Worm (Caenorhabditis elegans) whole organism, mixed stage, embryonic: ENCODE data around the gene srh-290.

Source experiments
- M03D4.4 ChIP-seq: sonication (generic microtip); optimal IDR thresholded peaks from 2 replicates; lab custom pipeline; 2017; ENCODE audit warnings: mild to moderate bottlenecking, missing genetic modification characterization, missing compliant biosample characterization
- blmp-1 ChIP-seq: fragments of 150-350 bp; optimal IDR thresholded peaks from 2 replicates; lab custom pipeline; 2014; ENCODE audit warnings: missing biosample characterization, missing genetic modification characterization
- ceh-39 ChIP-seq: fragments of 150-350 bp; optimal IDR thresholded peaks from 2 replicates; lab custom pipeline; 2014; ENCODE audit warnings: missing biosample characterization, missing genetic modification characterization
- ceh-43 ChIP-seq: fragments of 200-800 bp; sonication (Bioruptor generic); optimal IDR thresholded peaks from 2 replicates; lab custom pipeline; 2018; ENCODE audit warnings: mild to moderate bottlenecking, missing genetic modification characterization, moderate library complexity, missing compliant biosample characterization
- ceh-83 ChIP-seq: fragments of 200-800 bp; sonication (Bioruptor generic); optimal IDR thresholded peaks from 2 replicates; lab custom pipeline; 2018; ENCODE audit warnings: mild to moderate bottlenecking, missing genetic modification characterization, missing compliant biosample characterization
- ces-1 ChIP-seq: fragments of 150-350 bp; optimal IDR thresholded peaks from 2 replicates; lab custom pipeline; 2014; ENCODE audit warnings: missing biosample characterization, missing genetic modification reagents, missing genetic modification characterization
- cnd-1 ChIP-seq: fragments of 200-800 bp; sonication (Bioruptor generic); optimal IDR thresholded peaks from 2 replicates; lab custom pipeline; 2018; ENCODE audit warnings: mild to moderate bottlenecking, missing genetic modification characterization, missing compliant biosample characterization
- drap-1 ChIP-seq: fragments of 200-800 bp; sonication (Bioruptor generic); optimal IDR thresholded peaks from 3 replicates; lab custom pipeline; 2018; ENCODE audit warnings: mild to moderate bottlenecking, missing genetic modification characterization, missing compliant biosample characterization
- elt-1 ChIP-seq: sonication (generic microtip); optimal IDR thresholded peaks from 2 replicates; lab custom pipeline; 2017; ENCODE audit warnings: missing genetic modification characterization, mild to moderate bottlenecking, missing compliant biosample characterization, antibody characterized with exemption, moderate library complexity, borderline replicate concordance; ENCODE audit not compliant: insufficient read depth
- elt-3 ChIP-seq: fragments of 150-350 bp; optimal IDR thresholded peaks from 2 replicates; lab custom pipeline; 2014; ENCODE audit warnings: missing biosample characterization, missing genetic modification characterization
- flh-1 ChIP-seq: fragments of 200-800 bp; sonication (Bioruptor generic); optimal IDR thresholded peaks from 2 replicates; lab custom pipeline; 2018; ENCODE audit warnings: mild to moderate bottlenecking, missing genetic modification characterization, moderate library complexity, missing compliant biosample characterization
- ham-2 ChIP-seq: fragments of 200-800 bp; sonication (Bioruptor generic); optimal IDR thresholded peaks from 2 replicates; lab custom pipeline; 2018; ENCODE audit warnings: mild to moderate bottlenecking, missing genetic modification characterization, missing compliant biosample characterization
- hlh-1 ChIP-seq: fragments of 150-350 bp; optimal IDR thresholded peaks from 2 replicates; lab custom pipeline; 2014; ENCODE audit warnings: missing biosample characterization, missing genetic modification reagents, missing genetic modification characterization
- lin-32 ChIP-seq: fragments of 200-800 bp; sonication (Bioruptor generic); optimal IDR thresholded peaks from 2 replicates; lab custom pipeline; 2018; ENCODE audit warnings: mild to moderate bottlenecking, missing genetic modification characterization, missing compliant biosample characterization
- lsy-2 ChIP-seq: fragments of 150-350 bp; optimal IDR thresholded peaks from 2 replicates; lab custom pipeline; 2014; ENCODE audit warnings: missing biosample characterization, missing genetic modification characterization
- mab-5 ChIP-seq: fragments of 150-350 bp; optimal IDR thresholded peaks from 2 replicates; lab custom pipeline; 2014; ENCODE audit warnings: missing biosample characterization, missing genetic modification characterization
- mep-1 ChIP-seq: fragments of 150-350 bp; optimal IDR thresholded peaks from 2 replicates; lab custom pipeline; 2017; ENCODE audit warnings: missing biosample characterization, missing genetic modification reagents, missing genetic modification characterization, inconsistent platforms
- mls-2 ChIP-seq: sonication (generic microtip); optimal IDR thresholded peaks from 2 replicates; lab custom pipeline; 2016; ENCODE audit warnings: mild to moderate bottlenecking, missing genetic modification characterization, moderate library complexity, missing compliant biosample characterization
- nhr-237 ChIP-seq: fragments of 150-350 bp; optimal IDR thresholded peaks from 2 replicates; lab custom pipeline; 2014; ENCODE audit warnings: missing biosample characterization, missing genetic modification characterization
- nhr-28 ChIP-seq: fragments of 150-350 bp; optimal IDR thresholded peaks from 2 replicates; lab custom pipeline; 2014; ENCODE audit warnings: missing biosample characterization, missing genetic modification characterization
- nhr-76 ChIP-seq: sonication (generic microtip); optimal IDR thresholded peaks from 2 replicates; lab custom pipeline; 2017; ENCODE audit warnings: missing biosample characterization, missing genetic modification characterization
- pha-4 ChIP-seq: fragments of 150-350 bp; optimal IDR thresholded peaks from 2 replicates; lab custom pipeline; 2018; ENCODE audit warnings: missing biosample characterization, missing genetic modification reagents, missing genetic modification characterization
- sem-2 ChIP-seq: fragments of 200-800 bp; sonication (Bioruptor generic); optimal IDR thresholded peaks from 2 replicates; lab custom pipeline; 2018; ENCODE audit warnings: mild to moderate bottlenecking, missing genetic modification characterization, missing compliant biosample characterization
- snpc-4 ChIP-seq: fragments of 150-350 bp; optimal IDR thresholded peaks from 2 replicates; lab custom pipeline; 2014; ENCODE audit warnings: missing biosample characterization, missing genetic modification characterization
- sptf-1 ChIP-seq: sonication (generic microtip); optimal IDR thresholded peaks from 2 replicates; lab custom pipeline; 2017; ENCODE audit warnings: mild to moderate bottlenecking, missing genetic modification characterization, moderate library complexity, missing compliant biosample characterization
- tbx-8 ChIP-seq: fragments of 200-800 bp; sonication (Bioruptor generic); optimal IDR thresholded peaks from 2 replicates; lab custom pipeline; 2018; ENCODE audit warnings: mild to moderate bottlenecking, missing genetic modification characterization, moderate library complexity, missing compliant biosample characterization
- unc-120 ChIP-seq: sonication (generic microtip); optimal IDR thresholded peaks from 2 replicates; lab custom pipeline; 2017; ENCODE audit warnings: missing genetic modification characterization, missing compliant biosample characterization; ENCODE audit not compliant: poor library complexity, severe bottlenecking
- unc-39 ChIP-seq: fragments of 150-350 bp; optimal IDR thresholded peaks from 2 replicates; lab custom pipeline; 2014; ENCODE audit warnings: missing biosample characterization, missing genetic modification characterization
- unc-62 ChIP-seq: fragments of 150-350 bp; optimal IDR thresholded peaks from 2 replicates; lab custom pipeline; 2014; ENCODE audit warnings: missing biosample characterization, missing genetic modification reagents, missing genetic modification characterization
- zip-8 ChIP-seq: fragments of 150-350 bp; optimal IDR thresholded peaks from 2 replicates; lab custom pipeline; 2014; ENCODE audit warnings: missing biosample characterization, missing genetic modification characterization
- ztf-11 ChIP-seq: fragments of 150-350 bp; optimal IDR thresholded peaks from 2 replicates; lab custom pipeline; 2014; ENCODE audit warnings: missing biosample characterization, missing genetic modification characterization

Gene srh-290

DNA sequence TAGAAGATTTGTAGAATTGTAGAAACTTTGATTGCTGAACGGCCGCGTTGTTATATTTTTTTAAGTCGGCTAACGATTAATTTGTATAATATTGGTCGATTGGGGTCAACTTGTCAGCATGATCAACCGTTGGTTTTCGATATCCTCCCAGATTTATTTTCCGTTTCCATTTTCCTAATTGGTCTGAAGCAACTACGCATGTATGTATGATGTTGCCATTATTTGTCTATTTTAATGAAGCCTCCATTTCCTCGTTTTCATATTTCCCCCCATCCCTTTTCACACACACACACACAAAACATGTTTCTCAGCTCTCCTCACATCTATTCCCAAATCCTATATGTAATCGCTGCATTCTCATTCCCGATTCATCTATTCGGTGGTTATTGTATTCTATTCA, 10.2 kb downstream of the srh-290 start, which contains the start of gene srh-287:
TSS of gene srh-287 (plus strand) at position 301 of the 400 bp plus-strand sequence.
- no peak for TF ChIP-seq ces-1 (GFP tag; lab: Kevin White, UChicago)
- TF ChIP-seq nhr-28 (tag; lab: Kevin White, UChicago), result no peak
- no peak for TF ChIP-seq pha-4
- TF ChIP-seq sptf-1 (tag; lab: Kevin White, UChicago), result no peak
- TF ChIP-seq mls-2, result no peak
- no peak for TF ChIP-seq tbx-8
- TF ChIP-seq unc-120, result no peak
- no peak for TF ChIP-seq M03D4.4 (tag; lab: Kevin White, UChicago)
- TF ChIP-seq ceh-83 (GFP tag; lab: Kevin White, UChicago), result no peak
- TF ChIP-seq blmp-1 (tag; lab: Kevin White, UChicago), result no peak
- no peak for TF ChIP-seq unc-62
- no peak for TF ChIP-seq ztf-11 (tag; lab: Kevin White, UChicago)
- no peak for TF ChIP-seq flh-1 (GFP tag; lab: Kevin White, UChicago)
- TF ChIP-seq mab-5 (tag; lab: Kevin White, UChicago), result no peak
- no peak for TF ChIP-seq mep-1 (tag; lab: Kevin White, UChicago)
- TF ChIP-seq ceh-39 (tag; lab: Kevin White, UChicago), result no peak
- TF ChIP-seq, all 35 proteins: peak for 0

DNA sequence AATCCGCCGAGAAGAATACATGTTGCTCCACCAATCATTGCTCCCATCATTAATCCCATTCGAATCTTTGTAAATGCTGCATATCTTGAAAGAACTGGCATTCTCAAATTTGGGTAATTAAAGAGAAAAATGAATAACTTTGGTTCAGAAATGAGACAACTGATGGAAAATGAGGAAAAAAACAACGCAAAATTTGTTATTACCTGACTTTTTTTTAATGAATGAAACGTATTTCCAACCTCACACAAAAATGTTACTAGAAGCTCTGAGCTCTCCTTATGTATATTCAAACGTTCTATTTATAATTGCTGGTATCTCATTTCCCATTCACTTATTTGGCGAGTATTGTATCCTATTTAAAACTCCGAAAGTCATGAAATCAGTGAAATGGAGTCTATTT, 12.2 kb downstream of the srh-290 start, which contains the start of the genes Y94A7B.11 and srh-292:
TSS of gene Y94A7B.11 (minus strand) at position 101 of the 400 bp plus-strand sequence.
TSS of gene srh-292 (plus strand) at position 251 of the 400 bp plus-strand sequence.
- TF ChIP-seq elt-3 (tag; lab: Kevin White, UChicago) (no peak), lin-32 (GFP tag; lab: Kevin White, UChicago) (no peak), hlh-1 (tag; lab: Kevin White, UChicago) (no peak), mls-2 (no peak), sptf-1 (tag; lab: Kevin White, UChicago) (no peak), unc-62 (no peak), drap-1 (GFP tag; lab: Kevin White, UChicago) (no peak), nhr-237 (tag; lab: Kevin White, UChicago) (no peak), ceh-39 (tag; lab: Kevin White, UChicago) (no peak), mep-1 (tag; lab: Kevin White, UChicago) (no peak), nhr-76 (no peak), sem-2 (GFP tag; lab: Kevin White, UChicago) (no peak), M03D4.4 (tag; lab: Kevin White, UChicago) (no peak), elt-1 (tag; lab: Kevin White, UChicago) (no peak), nhr-28 (tag; lab: Kevin White, UChicago) (no peak), snpc-4 (tag; lab: Kevin White, UChicago) (no peak), ztf-11 (tag; lab: Kevin White, UChicago) (no peak)

ce11 chrV:17805323-17805722, 15.0 kb downstream of the srh-290 start, which contains the start of gene srh-291:
Gene srh-291 (plus strand): TSS chrV:17805623.
- TF ChIP-seq ham-2 (GFP tag; lab: Kevin White, UChicago) (no peak), nhr-28 (tag; lab: Kevin White, UChicago) (no peak), nhr-76 (no peak), M03D4.4 (tag; lab: Kevin White, UChicago) (no peak), cnd-1 (no peak), ces-1 (GFP tag; lab: Kevin White, UChicago) (no peak), drap-1 (GFP tag; lab: Kevin White, UChicago) (no peak), pha-4 (no peak), ceh-43 (GFP tag; lab: Kevin White, UChicago) (no peak), tbx-8 (no peak), zip-8 (no peak), ztf-11 (tag; lab: Kevin White, UChicago) (no peak), mep-1 (tag; lab: Kevin White, UChicago) (no peak), unc-120 (no peak), elt-3 (tag; lab: Kevin White, UChicago) (no peak), sem-2 (GFP tag; lab: Kevin White, UChicago) (no peak), lin-32 (GFP tag; lab: Kevin White, UChicago) (no peak), elt-1 (tag; lab: Kevin White, UChicago) (no peak), unc-62 (no peak), unc-39 (tag; lab: Kevin White, UChicago) (no peak)

DNA sequence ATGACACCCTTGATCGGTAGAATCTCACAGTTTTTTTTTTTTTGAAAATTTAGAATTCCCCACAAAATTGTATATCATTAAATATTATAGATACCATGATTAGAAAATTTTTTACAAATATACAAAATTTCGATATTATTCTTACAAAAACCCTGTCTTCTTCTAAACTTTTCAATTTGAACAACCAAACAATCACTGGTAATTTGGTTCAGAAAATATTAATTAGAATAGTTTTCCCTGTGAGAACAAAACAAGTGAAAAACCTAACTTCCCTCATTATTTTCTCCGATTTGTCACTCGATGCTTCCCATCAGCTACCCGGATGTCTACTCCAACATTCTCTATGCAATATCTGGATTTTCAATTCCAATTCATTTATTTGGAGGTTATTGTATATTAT, 19.8 kb downstream of the srh-290 start, which contains the start of gene srh-296:
TSS of gene srh-296 (plus strand) at position 301 of the 400 bp plus-strand sequence.
- TF ChIP-seq flh-1 (GFP tag; lab: Kevin White, UChicago), result no peak
- TF ChIP-seq M03D4.4 (tag; lab: Kevin White, UChicago), result no peak
- TF ChIP-seq ztf-11 (tag; lab: Kevin White, UChicago), result no peak
- no peak for TF ChIP-seq lsy-2 (tag; lab: Kevin White, UChicago)
- TF ChIP-seq unc-62, result no peak
